Worm (Caenorhabditis elegans) whole organism, L3 larva: ENCODE measurements around the gene rsf-1.

Experiments
- ZK546.5 ChIP-seq: sonication (generic microtip); optimal IDR thresholded peaks from 2 replicates; lab custom pipeline; 2017; ENCODE audit warnings: missing biosample characterization, missing genetic modification characterization
- aly-2 ChIP-seq: fragments of 150-350 bp; optimal IDR thresholded peaks from 2 replicates; lab custom pipeline; 2014; ENCODE audit warnings: missing biosample characterization, missing genetic modification characterization
- ama-1 ChIP-seq: fragments of 150-350 bp; optimal IDR thresholded peaks from 2 replicates; lab custom pipeline; 2018
- ceh-9 ChIP-seq: sonication (generic microtip); optimal IDR thresholded peaks from 2 replicates; lab custom pipeline; 2018; ENCODE audit warnings: missing biosample characterization, missing genetic modification characterization
- daf-12 ChIP-seq: fragments of 150-350 bp; optimal IDR thresholded peaks from 2 replicates; lab custom pipeline; 2014; ENCODE audit warnings: missing biosample characterization, missing genetic modification reagents, missing genetic modification characterization
- egl-27 ChIP-seq: sonication (generic microtip); optimal IDR thresholded peaks from 4 replicates; lab custom pipeline; 2017; ENCODE audit warnings: missing biosample characterization, missing genetic modification reagents, missing genetic modification characterization
- egl-5 ChIP-seq: fragments of 150-350 bp; optimal IDR thresholded peaks from 2 replicates; lab custom pipeline; 2017; ENCODE audit warnings: missing biosample characterization, missing genetic modification reagents, missing genetic modification characterization, inconsistent platforms
- elt-1 ChIP-seq: fragments of 150-350 bp; optimal IDR thresholded peaks from 2 replicates; lab custom pipeline; 2014; ENCODE audit warnings: missing biosample characterization, missing genetic modification characterization
- elt-2 ChIP-seq: sonication (generic microtip); optimal IDR thresholded peaks from 2 replicates; lab custom pipeline; 2016; ENCODE audit warnings: missing genetic modification reagents, mild to moderate bottlenecking, missing genetic modification characterization, missing compliant biosample characterization
- elt-3 ChIP-seq, 3 experiments: fragments of 150-350 bp in 1 of 3; sonication (generic microtip) in 2 of 3; optimal IDR thresholded peaks; 2 replicates in 2 of 3; 4 replicates in 1 of 3; lab custom pipeline; 2014 to 2017; ENCODE audit warnings: missing biosample characterization in 3 of 3, missing genetic modification characterization in 3 of 3
- eor-1 ChIP-seq, 2 experiments: fragments of 150-350 bp; optimal IDR thresholded peaks; 2 replicates each; lab custom pipeline; 2014 to 2018; ENCODE audit warnings: missing biosample characterization in 2 of 2, missing genetic modification characterization in 2 of 2
- fkh-10 ChIP-seq: sonication (generic microtip); optimal IDR thresholded peaks from 2 replicates; lab custom pipeline; 2017; ENCODE audit warnings: missing biosample characterization, missing genetic modification reagents, missing genetic modification characterization
- fkh-2 ChIP-seq: fragments of 150-350 bp; optimal IDR thresholded peaks from 2 replicates; lab custom pipeline; 2014; ENCODE audit warnings: missing biosample characterization, missing genetic modification reagents, missing genetic modification characterization
- fos-1 ChIP-seq: fragments of 150-350 bp; optimal IDR thresholded peaks from 2 replicates; lab custom pipeline; 2014; ENCODE audit warnings: missing biosample characterization, missing genetic modification characterization
- hmg-11 ChIP-seq: sonication (generic microtip); optimal IDR thresholded peaks from 2 replicates; lab custom pipeline; 2016; ENCODE audit warnings: missing genetic modification characterization, missing compliant biosample characterization
- lin-15B ChIP-seq: fragments of 150-350 bp; optimal IDR thresholded peaks from 2 replicates; lab custom pipeline; 2014; ENCODE audit warnings: missing biosample characterization, missing genetic modification characterization
- lin-39 ChIP-seq: fragments of 150-350 bp; optimal IDR thresholded peaks from 2 replicates; lab custom pipeline; 2018; ENCODE audit warnings: missing biosample characterization, missing genetic modification reagents, missing genetic modification characterization
- mdl-1 ChIP-seq: fragments of 150-350 bp; optimal IDR thresholded peaks from 2 replicates; lab custom pipeline; 2014; ENCODE audit warnings: missing biosample characterization, missing genetic modification characterization
- mml-1 ChIP-seq: fragments of 150-350 bp; sonication (generic microtip); optimal IDR thresholded peaks from 3 replicates; lab custom pipeline; 2014; ENCODE audit warnings: missing biosample characterization, missing genetic modification characterization
- nfya-1 ChIP-seq: sonication (generic microtip); optimal IDR thresholded peaks from 2 replicates; lab custom pipeline; 2017; ENCODE audit warnings: missing genetic modification characterization, mild to moderate bottlenecking, missing compliant biosample characterization, antibody characterized with exemption, moderate library complexity; ENCODE audit not compliant: insufficient read depth
- nhr-11 ChIP-seq: fragments of 150-350 bp; optimal IDR thresholded peaks from 2 replicates; lab custom pipeline; 2014; ENCODE audit warnings: missing biosample characterization, missing genetic modification characterization
- nhr-12 ChIP-seq: fragments of 150-350 bp; optimal IDR thresholded peaks from 2 replicates; lab custom pipeline; 2014; ENCODE audit warnings: missing biosample characterization, missing genetic modification characterization
- nhr-23 ChIP-seq: fragments of 150-350 bp; optimal IDR thresholded peaks from 2 replicates; lab custom pipeline; 2014; ENCODE audit warnings: missing biosample characterization, missing genetic modification reagents, missing genetic modification characterization
- nhr-25 ChIP-seq: sonication (generic microtip); optimal IDR thresholded peaks from 2 replicates; lab custom pipeline; 2017; ENCODE audit warnings: missing biosample characterization, missing genetic modification characterization
- nhr-28 ChIP-seq: fragments of 150-350 bp; optimal IDR thresholded peaks from 2 replicates; lab custom pipeline; 2014; ENCODE audit warnings: missing biosample characterization, missing genetic modification characterization
- nhr-43 ChIP-seq: sonication (generic microtip); optimal IDR thresholded peaks from 2 replicates; lab custom pipeline; 2016; ENCODE audit warnings: mild to moderate bottlenecking, missing genetic modification characterization, missing compliant biosample characterization; ENCODE audit not compliant: poor library complexity, severe bottlenecking
- nhr-67 ChIP-seq: fragments of 150-350 bp; optimal IDR thresholded peaks from 2 replicates; lab custom pipeline; 2014; ENCODE audit warnings: missing biosample characterization, missing genetic modification characterization
- nhr-76 ChIP-seq: fragments of 150-350 bp; sonication (generic microtip); optimal IDR thresholded peaks from 5 replicates; lab custom pipeline; 2014; ENCODE audit warnings: missing biosample characterization, missing genetic modification characterization
- pha-4 ChIP-seq: fragments of 150-350 bp; optimal IDR thresholded peaks from 2 replicates; lab custom pipeline; 2014; ENCODE audit warnings: missing biosample characterization, missing genetic modification reagents, missing genetic modification characterization
- pqm-1 ChIP-seq: fragments of 150-350 bp; optimal IDR thresholded peaks from 2 replicates; lab custom pipeline; 2017; ENCODE audit warnings: missing biosample characterization, missing genetic modification characterization, inconsistent platforms
- sea-2 ChIP-seq: fragments of 150-350 bp; sonication (generic microtip); optimal IDR thresholded peaks from 4 replicates; lab custom pipeline; 2014; ENCODE audit warnings: missing biosample characterization, missing genetic modification reagents, missing genetic modification characterization
- skn-1 ChIP-seq: fragments of 150-350 bp; optimal IDR thresholded peaks from 2 replicates; lab custom pipeline; 2014; ENCODE audit warnings: missing biosample characterization, missing genetic modification characterization
- snpc-4 ChIP-seq: fragments of 150-350 bp; optimal IDR thresholded peaks from 2 replicates; lab custom pipeline; 2014; ENCODE audit warnings: missing biosample characterization, missing genetic modification characterization
- unc-39 ChIP-seq: sonication (generic microtip); optimal IDR thresholded peaks from 4 replicates; lab custom pipeline; 2017; ENCODE audit warnings: missing biosample characterization, missing genetic modification characterization
- unc-62 ChIP-seq: fragments of 150-350 bp; sonication (generic microtip); optimal IDR thresholded peaks from 4 replicates; lab custom pipeline; 2014; ENCODE audit warnings: missing biosample characterization, missing genetic modification reagents, missing genetic modification characterization

The rsf-1 gene

DNA sequence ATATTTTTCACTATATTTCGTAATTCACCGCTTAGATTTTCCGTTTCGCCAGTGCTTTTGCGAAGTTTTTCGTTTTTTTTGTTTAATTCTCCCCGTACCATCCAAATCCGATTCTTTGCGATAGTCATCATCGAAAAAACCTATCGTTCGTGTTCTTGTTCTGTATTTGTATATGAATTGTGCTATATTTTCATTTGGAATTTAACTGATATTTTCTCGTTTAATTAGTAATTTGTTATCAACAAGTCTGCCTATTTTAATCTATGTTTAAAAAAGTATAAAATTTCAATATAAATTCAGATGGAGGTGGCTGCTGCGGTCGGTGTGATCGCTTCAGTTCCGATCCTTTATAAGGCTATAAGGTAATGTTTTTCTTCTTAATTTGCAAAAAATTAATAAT, 3.6 kb upstream of the rsf-1 start, which contains the start of gene samp-1:
samp-1 (plus strand) TSS at position 301 of the 400 bp plus-strand sequence.
- no peak for TF ChIP-seq eor-1 (tag; optimal IDR thresholded peaks at IDR 0.05; lab: Kevin White, UChicago)
- no peak for TF ChIP-seq unc-62
- no peak for TF ChIP-seq snpc-4 (tag; lab: Kevin White, UChicago)
- TF ChIP-seq elt-3 (tag; optimal IDR thresholded peaks at IDR 0.05; lab: Kevin White, UChicago), result no peak
- TF ChIP-seq nhr-12 (tag; lab: Kevin White, UChicago), result no peak
- TF ChIP-seq nhr-76, result no peak
- TF ChIP-seq daf-12 (tag; lab: Kevin White, UChicago), result no peak
- no peak for TF ChIP-seq nhr-43
- no peak for TF ChIP-seq elt-1 (tag; lab: Kevin White, UChicago)
- TF ChIP-seq skn-1 (tag; lab: Kevin White, UChicago), result no peak
- TF ChIP-seq ZK546.5 (tag; lab: Kevin White, UChicago), result no peak
- no peak for TF ChIP-seq ceh-9 (tag; lab: Kevin White, UChicago)
- no peak for TF ChIP-seq fos-1 (tag; lab: Kevin White, UChicago)
- no peak for TF ChIP-seq nfya-1

DNA sequence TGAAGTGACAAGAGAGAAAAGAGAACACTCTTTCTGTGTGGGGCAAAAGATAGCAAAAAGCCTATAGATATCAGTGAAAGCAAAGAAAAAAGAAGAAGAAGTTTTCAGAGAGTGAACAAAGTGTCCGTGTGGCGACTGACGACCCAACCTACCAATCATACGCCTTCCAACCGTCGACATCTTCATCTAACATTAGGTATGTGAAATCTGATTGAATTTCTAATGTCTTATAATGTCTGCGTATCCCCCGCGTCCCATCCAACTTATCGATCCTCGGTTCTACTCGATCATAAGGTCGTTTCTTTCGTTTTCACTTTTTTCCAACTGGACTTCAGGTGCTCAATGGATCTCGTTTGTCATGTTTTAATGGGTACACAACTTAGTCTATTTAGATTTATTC, 1.1 kb downstream of the rsf-1 start:
- TF ChIP-seq nhr-28 (tag; lab: Kevin White, UChicago) (no peak), nhr-23 (tag; lab: Kevin White, UChicago) (peak; percentile 26), nhr-25 (tag; lab: Kevin White, UChicago) (peak; percentile 79), nfya-1 (peak; percentile 56)

- TF ChIP-seq mml-1 (tag; lab: Kevin White, UChicago) (no peak), mdl-1 (no peak), hmg-11 (tag; lab: Kevin White, UChicago) (no peak), nhr-25 (tag; lab: Kevin White, UChicago) (no peak), nhr-11 (tag; lab: Kevin White, UChicago) (no peak), unc-39 (no peak), sea-2 (GFP tag; lab: Kevin White, UChicago) (no peak), eor-1 (tag; optimal IDR thresholded peaks at IDR 0.05; lab: Kevin White, UChicago) (no peak), pha-4 (tag; lab: Kevin White, UChicago) (no peak), pqm-1 (tag; lab: Kevin White, UChicago) (no peak), fkh-2 (tag; lab: Kevin White, UChicago) (no peak), nfya-1 (no peak), nhr-76 (no peak), nhr-12 (tag; lab: Kevin White, UChicago) (no peak), nhr-43 (no peak), lin-15B (tag; lab: Kevin White, UChicago) (no peak), fkh-10 (GFP tag; lab: Kevin White, UChicago) (no peak), elt-3 (tag; optimal IDR thresholded peaks at IDR 0.05; lab: Kevin White, UChicago) (no peak), egl-27 (tag; lab: Kevin White, UChicago) (no peak)
Observed at ce11 chrII:11307953-11308352, 1.8 kb downstream of the rsf-1 start.

- TF ChIP-seq skn-1 (tag; lab: Kevin White, UChicago), result no peak
- no peak for TF ChIP-seq elt-2 (tag; lab: Kevin White, UChicago)
- TF ChIP-seq nfya-1, result no peak
- no peak for TF ChIP-seq aly-2 (tag; lab: Kevin White, UChicago)
- no peak for TF ChIP-seq pqm-1 (tag; lab: Kevin White, UChicago)
Observed at ce11 chrII:11312223-11312622, 6.0 kb downstream of the rsf-1 start, which contains the start of gene T24F1.7. T24F1.7 (plus strand) TSS chrII:11312523.

DNA sequence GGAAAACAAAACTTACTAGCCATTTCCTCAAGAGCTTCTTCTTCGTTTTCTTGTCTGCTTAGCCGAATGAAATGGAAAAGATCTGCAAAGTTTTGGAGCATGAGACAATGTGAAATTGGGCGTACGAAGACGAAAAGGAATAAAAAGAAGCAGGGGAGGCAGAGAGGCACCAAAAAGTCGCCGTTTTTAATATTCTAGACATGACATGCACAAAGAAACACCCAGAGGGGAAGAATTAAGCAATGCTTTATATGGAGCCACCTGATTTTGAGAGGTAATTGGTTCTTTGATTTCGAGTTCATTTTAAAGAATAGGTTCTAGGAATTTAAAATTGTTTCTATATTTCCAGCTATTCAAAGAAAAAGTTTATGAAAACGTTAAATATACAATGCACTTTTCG, 8.0 kb downstream of the rsf-1 start, which contains the start of gene T24F1.4:
T24F1.4 (minus strand) TSS at position 101 of the 400 bp plus-strand sequence.
- TF ChIP-seq eor-1 (tag; optimal IDR thresholded peaks at IDR 0.05; lab: Kevin White, UChicago) (no peak), egl-5 (tag; lab: Kevin White, UChicago) (no peak), nhr-28 (tag; lab: Kevin White, UChicago) (no peak), unc-39 (no peak), ZK546.5 (tag; lab: Kevin White, UChicago) (no peak)

- TF ChIP-seq hmg-11 (tag; lab: Kevin White, UChicago) (no peak), ZK546.5 (tag; lab: Kevin White, UChicago) (no peak), elt-2 (tag; lab: Kevin White, UChicago) (no peak), nhr-23 (tag; lab: Kevin White, UChicago) (no peak), nhr-76 (no peak), ama-1 (lab: Kevin White, UChicago) (no peak), daf-12 (tag; lab: Kevin White, UChicago) (no peak), nhr-67 (no peak), fos-1 (tag; lab: Kevin White, UChicago) (no peak), lin-39 (tag; lab: Kevin White, UChicago) (no peak), skn-1 (tag; lab: Kevin White, UChicago) (no peak), fkh-10 (GFP tag; lab: Kevin White, UChicago) (no peak), elt-3 (tag; optimal IDR thresholded peaks at IDR 0.05; lab: Kevin White, UChicago) (no peak)
- TF ChIP-seq, all 47 proteins: peak for 0
Observed at ce11 chrII:11316663-11317062, 10.5 kb downstream of the rsf-1 start.
